Worm (Caenorhabditis elegans) whole organism, L1 larva: ENCODE measurements around the gene ugt-60.
A peak's percentile ranks its signal among the peaks of the same experiment; 100 is the strongest.

Experiments
- F16B12.6 ChIP-seq: fragments of 150-350 bp; optimal IDR thresholded peaks from 2 replicates; lab custom pipeline; 2014; ENCODE audit warnings: missing biosample characterization, missing genetic modification characterization
- alr-1 ChIP-seq: fragments of 200-800 bp; sonication (Bioruptor generic); optimal IDR thresholded peaks from 2 replicates; lab custom pipeline; 2018; ENCODE audit warnings: borderline replicate concordance, mild to moderate bottlenecking, missing genetic modification characterization, missing compliant biosample characterization
- aly-2 ChIP-seq: fragments of 150-350 bp; optimal IDR thresholded peaks from 2 replicates; lab custom pipeline; 2014; ENCODE audit warnings: missing biosample characterization, missing genetic modification characterization
- blmp-1 ChIP-seq: fragments of 150-350 bp; optimal IDR thresholded peaks from 2 replicates; lab custom pipeline; 2014; ENCODE audit warnings: missing biosample characterization, missing genetic modification characterization
- ceh-63 ChIP-seq: fragments of 200-800 bp; sonication (Bioruptor generic); optimal IDR thresholded peaks from 2 replicates; lab custom pipeline; 2018; ENCODE audit warnings: mild to moderate bottlenecking, missing genetic modification characterization, missing compliant biosample characterization
- ceh-90 ChIP-seq: sonication (generic microtip); optimal IDR thresholded peaks from 2 replicates; lab custom pipeline; 2016; ENCODE audit warnings: missing genetic modification characterization, missing compliant biosample characterization
- ces-1 ChIP-seq: fragments of 150-350 bp; optimal IDR thresholded peaks from 2 replicates; lab custom pipeline; 2014; ENCODE audit warnings: missing biosample characterization, missing genetic modification reagents, missing genetic modification characterization
- efl-1 ChIP-seq, 4 experiments: fragments of 150-350 bp; optimal IDR thresholded peaks in 3 of 4; peaks in 1 of 4; 1 replicate in 1 of 4; 2 replicates in 3 of 4; lab custom pipeline; 2014; ENCODE audit warnings: missing biosample characterization in 2 of 4, missing genetic modification characterization in 2 of 4, missing genetic modification reagents in 2 of 4
- egl-27 ChIP-seq, 2 experiments: fragments of 150-350 bp in 1 of 2; sonication (generic microtip); optimal IDR thresholded peaks; 3 replicates each; lab custom pipeline; 2017 to 2018; ENCODE audit warnings: missing biosample characterization in 2 of 2, missing genetic modification characterization in 2 of 2, missing genetic modification reagents in 2 of 2
- elt-2 ChIP-seq: sonication (generic microtip); optimal IDR thresholded peaks from 2 replicates; lab custom pipeline; 2016; ENCODE audit warnings: missing genetic modification characterization, mild to moderate bottlenecking, inconsistent platforms, missing compliant biosample characterization, missing genetic modification reagents
- elt-3 ChIP-seq, 6 experiments: fragments of 150-350 bp in 1 of 6; sonication (generic microtip); optimal IDR thresholded peaks; 2 replicates each; lab custom pipeline; 2017 to 2018; ENCODE audit warnings: missing biosample characterization in 6 of 6, missing genetic modification characterization in 6 of 6, inconsistent platforms in 1 of 6
- ets-5 ChIP-seq: fragments of 200-800 bp; sonication (Bioruptor generic); IDR thresholded peaks from 2 replicates; pipeline ENCODE4 v1.3.6; 2022; ENCODE audit warnings: missing genetic modification characterization, missing compliant biosample characterization
- fkh-10 ChIP-seq: sonication (generic microtip); optimal IDR thresholded peaks from 2 replicates; lab custom pipeline; 2017; ENCODE audit warnings: missing biosample characterization, missing genetic modification reagents, missing genetic modification characterization
- fkh-4 ChIP-seq: sonication (generic microtip); optimal IDR thresholded peaks from 2 replicates; lab custom pipeline; 2016; ENCODE audit warnings: missing compliant biosample characterization, missing genetic modification characterization, borderline replicate concordance
- fkh-8 ChIP-seq: sonication (generic microtip); optimal IDR thresholded peaks from 2 replicates; lab custom pipeline; 2016; ENCODE audit warnings: mild to moderate bottlenecking, missing genetic modification characterization, missing compliant biosample characterization
- hlh-4 ChIP-seq: sonication (generic microtip); optimal IDR thresholded peaks from 2 replicates; lab custom pipeline; 2016; ENCODE audit warnings: mild to moderate bottlenecking, missing genetic modification characterization, missing compliant biosample characterization
- lin-14 ChIP-seq: fragments of 200-800 bp; sonication (Bioruptor generic); optimal IDR thresholded peaks from 2 replicates; lab custom pipeline; 2018; ENCODE audit warnings: mild to moderate bottlenecking, missing genetic modification characterization, moderate library complexity, missing compliant biosample characterization
- lin-15B ChIP-seq: fragments of 150-350 bp; sonication (generic microtip); optimal IDR thresholded peaks from 3 replicates; lab custom pipeline; 2014; ENCODE audit warnings: missing biosample characterization, missing genetic modification characterization
- lin-35 ChIP-seq, 2 experiments: fragments of 150-350 bp; optimal IDR thresholded peaks; 2 replicates each; lab custom pipeline; 2014; ENCODE audit warnings: missing biosample characterization in 2 of 2, missing genetic modification characterization in 2 of 2, missing genetic modification reagents in 2 of 2
- mdl-1 ChIP-seq, 2 experiments: fragments of 150-350 bp; optimal IDR thresholded peaks; 2 replicates each; lab custom pipeline; 2014 to 2017; ENCODE audit warnings: missing biosample characterization in 2 of 2, missing genetic modification characterization in 2 of 2, inconsistent platforms in 1 of 2
- mef-2 ChIP-seq: fragments of 150-350 bp; optimal IDR thresholded peaks from 2 replicates; lab custom pipeline; 2014; ENCODE audit warnings: missing biosample characterization, missing genetic modification characterization
- nhr-11 ChIP-seq: fragments of 150-350 bp; optimal IDR thresholded peaks from 2 replicates; lab custom pipeline; 2014; ENCODE audit warnings: missing biosample characterization, missing genetic modification characterization
- nhr-20 ChIP-seq: sonication (generic microtip); optimal IDR thresholded peaks from 2 replicates; lab custom pipeline; 2016; ENCODE audit warnings: mild to moderate bottlenecking, missing genetic modification characterization, missing compliant biosample characterization
- nhr-28 ChIP-seq: fragments of 150-350 bp; optimal IDR thresholded peaks from 2 replicates; lab custom pipeline; 2014; ENCODE audit warnings: missing biosample characterization, missing genetic modification characterization
- nhr-47 ChIP-seq: sonication (generic microtip); optimal IDR thresholded peaks from 2 replicates; lab custom pipeline; 2016; ENCODE audit warnings: mild to moderate bottlenecking, missing genetic modification characterization, moderate library complexity, missing compliant biosample characterization
- nhr-71 ChIP-seq: sonication (generic microtip); optimal IDR thresholded peaks from 2 replicates; lab custom pipeline; 2016; ENCODE audit warnings: mild to moderate bottlenecking, missing genetic modification characterization, moderate library complexity, missing compliant biosample characterization
- nhr-76 ChIP-seq: sonication (generic microtip); optimal IDR thresholded peaks from 2 replicates; lab custom pipeline; 2017; ENCODE audit warnings: missing biosample characterization, missing genetic modification characterization
- nhr-84 ChIP-seq: sonication (generic microtip); optimal IDR thresholded peaks from 2 replicates; lab custom pipeline; 2017; ENCODE audit warnings: missing biosample characterization, missing genetic modification characterization
- nhr-85 ChIP-seq: sonication (generic microtip); peaks from one replicate; lab custom pipeline; 2016; ENCODE audit warnings: missing genetic modification characterization, inconsistent platforms, missing compliant biosample characterization
- pag-3 ChIP-seq: sonication (generic microtip); optimal IDR thresholded peaks from 2 replicates; lab custom pipeline; 2017; ENCODE audit warnings: missing genetic modification characterization, mild to moderate bottlenecking, missing compliant biosample characterization, antibody characterized with exemption, borderline replicate concordance; ENCODE audit not compliant: insufficient read depth
- sox-4 ChIP-seq: sonication (generic microtip); optimal IDR thresholded peaks from 2 replicates; lab custom pipeline; 2016; ENCODE audit warnings: missing genetic modification characterization, missing compliant biosample characterization
- swsn-7 ChIP-seq: sonication (generic microtip); optimal IDR thresholded peaks from 2 replicates; lab custom pipeline; 2016; ENCODE audit warnings: missing genetic modification characterization, missing compliant biosample characterization
- tbx-2 ChIP-seq: sonication (generic microtip); optimal IDR thresholded peaks from 2 replicates; lab custom pipeline; 2016; ENCODE audit warnings: missing genetic modification characterization, missing compliant biosample characterization
- tlp-1 ChIP-seq: fragments of 150-350 bp; optimal IDR thresholded peaks from 2 replicates; lab custom pipeline; 2014; ENCODE audit warnings: missing biosample characterization, missing genetic modification characterization
- unc-62 ChIP-seq: fragments of 150-350 bp; optimal IDR thresholded peaks from 2 replicates; lab custom pipeline; 2014; ENCODE audit warnings: missing biosample characterization, missing genetic modification reagents, missing genetic modification characterization
- vab-15 ChIP-seq: sonication (generic microtip); optimal IDR thresholded peaks from 2 replicates; lab custom pipeline; 2017; ENCODE audit warnings: missing genotype, mild to moderate bottlenecking, missing genetic modification characterization, missing compliant biosample characterization
- xbp-1 ChIP-seq: sonication (generic microtip); optimal IDR thresholded peaks from 2 replicates; lab custom pipeline; 2016; ENCODE audit warnings: missing genetic modification characterization, missing compliant biosample characterization
- ztf-4 ChIP-seq: fragments of 150-350 bp; optimal IDR thresholded peaks from 2 replicates; lab custom pipeline; 2014; ENCODE audit warnings: missing biosample characterization, missing genetic modification characterization

ugt-60 gene

ce11 chrIII:9651871-9652270 lies 27.0 kb downstream of the ugt-60 start, which contains the start of gene C15H7.3:
Gene C15H7.3, minus strand, starts transcription at chrIII:9651971.
- TF ChIP-seq nhr-11 (tag; lab: Kevin White, UChicago) = no peak
- no peak for TF ChIP-seq hlh-4
- TF ChIP-seq alr-1 (tag; lab: Kevin White, UChicago) = no peak
- no peak for TF ChIP-seq ceh-63 (GFP tag; lab: Kevin White, UChicago)
- TF ChIP-seq nhr-71 (tag; lab: Kevin White, UChicago) = no peak

ce11 chrIII:9646440-9647021 lies 32.3 kb downstream of the ugt-60 start:
- no peak for TF ChIP-seq fkh-8 (tag; lab: Kevin White, UChicago)
- TF ChIP-seq elt-3 (tag; optimal IDR thresholded peaks at IDR 0.05; lab: Kevin White, UChicago) = peak in 1 of 6 experiments; percentile 7
- peak; percentile 100 for TF ChIP-seq blmp-1 (tag; lab: Kevin White, UChicago)

- TF ChIP-seq ceh-90 (tag; lab: Kevin White, UChicago) (no peak), fkh-10 (GFP tag; lab: Kevin White, UChicago) (no peak), nhr-71 (tag; lab: Kevin White, UChicago) (no peak), elt-3 (tag; optimal IDR thresholded peaks at IDR 0.05; lab: Kevin White, UChicago) (peak in 1 of 6 experiments; percentile 38), blmp-1 (tag; lab: Kevin White, UChicago) (peak; percentile 93), aly-2 (no peak)
Observed at ce11 chrIII:9645099-9645498, 33.8 kb downstream of the ugt-60 start.

ce11 chrIII:9642110-9642509 lies 36.7 kb downstream of the ugt-60 start:
- TF ChIP-seq nhr-20 (tag; lab: Kevin White, UChicago) (no peak), nhr-85 (peak; percentile 12)

ce11 chrIII:9639281-9640050 lies 39.4 kb downstream of the ugt-60 start:
- no peak for TF ChIP-seq tlp-1 (tag; lab: Kevin White, UChicago)
- no peak for TF ChIP-seq vab-15 (tag; lab: Kevin White, UChicago)
- TF ChIP-seq F16B12.6 (tag; lab: Kevin White, UChicago) = no peak
- no peak for TF ChIP-seq nhr-76 (tag; lab: Kevin White, UChicago)
- TF ChIP-seq ets-5 (GFP tag; lab: Robert Waterston, UW) = no peak
- TF ChIP-seq swsn-7 (tag; lab: Kevin White, UChicago) = no peak
- no peak for TF ChIP-seq nhr-28 (tag; lab: Kevin White, UChicago)
- TF ChIP-seq sox-4 (tag; lab: Kevin White, UChicago) = no peak
- TF ChIP-seq nhr-47 (tag; lab: Kevin White, UChicago) = no peak
- no peak for TF ChIP-seq efl-1 (optimal IDR thresholded peaks at IDR 0.05; lab: Kevin White, UChicago)
- peak in 1 of 2 experiments; percentile 51 for TF ChIP-seq efl-1 (GFP tag; optimal IDR thresholded peaks at IDR 0.05 in 1 of 2; lab: Kevin White, UChicago)
- no peak for TF ChIP-seq lin-15B (tag; lab: Kevin White, UChicago)
- peak; percentile 96 for TF ChIP-seq blmp-1 (tag; lab: Kevin White, UChicago)
- no peak for TF ChIP-seq pag-3

- TF ChIP-seq egl-27 (tag; optimal IDR thresholded peaks at IDR 0.05; lab: Kevin White, UChicago) = no peak
- TF ChIP-seq nhr-71 (tag; lab: Kevin White, UChicago) = no peak
- TF ChIP-seq lin-14 = peak; percentile 20
- no peak for TF ChIP-seq hlh-4
- TF ChIP-seq tbx-2 (tag; lab: Kevin White, UChicago) = no peak
- no peak for TF ChIP-seq ces-1 (GFP tag; lab: Kevin White, UChicago)
- TF ChIP-seq efl-1 (optimal IDR thresholded peaks at IDR 0.05; lab: Kevin White, UChicago) = no peak
- TF ChIP-seq efl-1 (GFP tag; optimal IDR thresholded peaks at IDR 0.05 in 1 of 2; lab: Kevin White, UChicago) = peak in 1 of 2 experiments; percentile 80
- no peak for TF ChIP-seq unc-62 (GFP tag; lab: Kevin White, UChicago)
- peak in 1 of 2 experiments; percentile 43 for TF ChIP-seq lin-35 (GFP tag; optimal IDR thresholded peaks at IDR 0.05; lab: Kevin White, UChicago)
- TF ChIP-seq mdl-1 (tag; optimal IDR thresholded peaks at IDR 0.05; lab: Kevin White, UChicago) = no peak
- no peak for TF ChIP-seq ztf-4 (tag; lab: Kevin White, UChicago)
- TF ChIP-seq elt-2 (tag; lab: Kevin White, UChicago) = peak; percentile 82
- TF ChIP-seq fkh-8 (tag; lab: Kevin White, UChicago) = no peak
- no peak for TF ChIP-seq sox-4 (tag; lab: Kevin White, UChicago)
- no peak for TF ChIP-seq fkh-4 (tag; lab: Kevin White, UChicago)
- no peak for TF ChIP-seq nhr-84
- no peak for TF ChIP-seq mef-2
- no peak for TF ChIP-seq nhr-11 (tag; lab: Kevin White, UChicago)
- TF ChIP-seq xbp-1 = no peak
- no peak for TF ChIP-seq nhr-28 (tag; lab: Kevin White, UChicago)
Observed at ce11 chrIII:9638159-9638754, 40.6 kb downstream of the ugt-60 start.
